Worm (Caenorhabditis elegans): Measurements from ENCODE around the gene nhr-277.
A peak's percentile ranks its signal among the peaks of the same experiment; 100 is the strongest.

nhr-277 gene

DNA sequence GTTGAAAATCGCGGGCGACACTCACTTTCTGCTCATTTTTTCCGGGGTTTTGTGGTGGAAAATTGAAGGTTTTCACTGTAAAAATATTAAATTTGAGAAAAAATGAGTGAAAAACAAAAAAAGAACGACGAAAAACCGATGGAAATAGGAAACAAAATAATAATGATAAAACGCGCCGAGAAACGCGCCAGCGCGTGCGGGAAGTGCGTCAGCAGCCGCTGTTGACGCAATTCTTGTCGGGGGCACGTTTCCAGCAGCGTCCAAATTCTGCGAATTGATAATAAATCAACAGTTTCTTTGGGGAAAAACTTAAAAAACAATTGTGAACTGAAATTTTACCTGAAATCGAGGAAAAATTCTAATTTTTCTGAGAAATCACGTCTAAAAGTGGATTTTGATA, 17.0 kb upstream of the nhr-277 start, which contains the start of gene ubxn-2 (continued):
- TF ChIP-seq daf-12 (tag; optimal IDR thresholded peaks at IDR 0.05) (no peak), elt-2 (tag; optimal IDR thresholded peaks at IDR 0.05) (peak; percentile 50), pha-4 (tag; optimal IDR thresholded peaks at IDR 0.05) (peak; percentile 84), hmg-11 (tag; optimal IDR thresholded peaks at IDR 0.05) (peak; percentile 92), jun-1 (tag; optimal IDR thresholded peaks at IDR 0.05) (peak; percentile 23)

DNA sequence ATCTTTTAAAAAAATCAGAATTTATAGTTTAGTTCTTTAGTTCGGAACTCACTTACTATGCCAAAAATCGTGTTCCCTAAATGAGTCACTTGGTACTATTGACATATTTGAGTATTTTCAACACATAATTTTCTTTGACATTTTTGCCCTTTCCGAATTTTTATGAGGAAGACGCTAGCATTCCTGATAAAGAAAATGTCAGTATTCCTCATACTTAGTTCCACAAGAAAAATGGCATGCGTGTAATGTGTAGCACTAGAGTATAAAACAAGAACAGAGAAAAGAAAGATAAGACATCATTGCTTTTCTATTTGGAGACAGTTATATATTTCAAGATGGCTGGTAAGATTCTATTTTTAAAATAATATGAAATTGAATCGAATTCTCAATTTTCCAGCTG, 12.8 kb upstream of the nhr-277 start, which contains the start of gene Y94H6A.2:
Gene Y94H6A.2 (plus strand): TSS at position 336 of the 400 bp plus-strand sequence.
- TF ChIP-seq elt-2 (tag; optimal IDR thresholded peaks at IDR 0.05) (peak; percentile 19), nhr-237 (tag; optimal IDR thresholded peaks at IDR 0.05) (no peak)

DNA sequence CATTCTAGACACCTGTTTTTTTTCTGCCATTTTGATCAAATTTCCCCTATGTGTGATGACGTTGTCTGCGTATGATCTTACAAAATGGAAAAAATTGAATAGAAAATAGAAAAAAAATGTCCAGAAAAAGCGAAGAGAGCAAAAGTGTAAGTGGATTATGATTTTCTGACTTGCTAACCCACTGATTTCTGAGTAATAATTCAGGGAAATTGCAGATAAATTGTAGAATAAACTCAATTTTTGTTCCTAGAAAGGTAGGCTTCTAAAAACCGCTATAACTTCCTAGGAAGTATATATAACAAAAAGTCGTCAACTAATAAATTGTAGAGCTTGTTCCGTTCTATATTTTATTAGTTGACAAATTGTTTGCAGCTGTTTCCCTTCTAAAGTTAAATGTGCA, 8.1 kb upstream of the nhr-277 start:
- TF ChIP-seq egl-27 (tag; optimal IDR thresholded peaks at IDR 0.05) (no peak), nhr-11 (tag; optimal IDR thresholded peaks at IDR 0.05) (peak; percentile 32), R02D3.7 (tag; optimal IDR thresholded peaks at IDR 0.05) (no peak), mml-1 (tag; optimal IDR thresholded peaks at IDR 0.05) (no peak)

DNA sequence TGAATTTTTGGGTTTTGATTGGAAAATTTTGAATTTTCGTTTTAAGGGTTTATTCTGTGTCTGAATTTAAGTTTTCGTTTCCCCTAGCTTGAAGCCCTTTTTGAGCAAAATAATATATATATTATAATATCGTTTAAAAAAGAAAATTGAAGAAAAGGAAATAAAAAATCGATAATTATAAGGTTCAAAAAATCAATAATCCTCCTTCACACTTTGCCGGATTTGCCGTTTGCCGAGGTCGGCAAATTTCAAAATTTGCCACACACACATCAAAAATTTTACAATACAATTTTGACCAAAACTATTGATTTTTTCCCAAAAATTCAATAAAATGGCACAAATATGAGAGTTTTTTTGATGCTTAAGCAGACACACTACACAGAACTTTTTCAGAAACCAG, 6.2 kb upstream of the nhr-277 start:
- TF ChIP-seq ceh-28 (tag; optimal IDR thresholded peaks at IDR 0.05) (peak; percentile 54), ZK546.5 (tag; optimal IDR thresholded peaks at IDR 0.05) (no peak), fos-1 (tag; optimal IDR thresholded peaks at IDR 0.05) (no peak)

DNA sequence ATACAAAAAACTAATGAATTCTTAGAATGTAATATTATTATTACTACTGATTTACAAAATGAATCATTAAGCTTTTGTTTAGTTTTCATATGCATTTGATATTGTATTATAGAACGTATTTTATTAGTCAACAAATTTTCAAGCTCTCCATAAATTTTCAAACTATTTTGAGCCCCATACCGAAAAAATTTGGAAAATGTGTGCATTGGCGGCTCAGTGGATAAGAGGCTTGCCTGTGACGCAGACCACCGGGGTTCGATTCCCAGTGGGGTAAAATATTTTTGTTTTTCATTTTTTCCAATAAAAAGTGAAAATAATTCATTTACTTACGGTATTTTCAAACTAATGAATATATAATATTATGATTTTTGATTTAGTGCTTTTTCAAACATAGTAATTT, 4.3 kb upstream of the nhr-277 start:
- TF ChIP-seq mml-1 (tag; optimal IDR thresholded peaks at IDR 0.05) (no peak), nhr-11 (tag; optimal IDR thresholded peaks at IDR 0.05) (no peak), hmg-11 (tag; optimal IDR thresholded peaks at IDR 0.05) (no peak), ama-1 (optimal IDR thresholded peaks at IDR 0.05) (no peak), snpc-4 (tag; optimal IDR thresholded peaks at IDR 0.05) (no peak), nhr-237 (tag; optimal IDR thresholded peaks at IDR 0.05) (no peak), nhr-67 (tag; optimal IDR thresholded peaks at IDR 0.05) (no peak), ceh-82 (tag; optimal IDR thresholded peaks at IDR 0.05) (no peak), egl-5 (tag; optimal IDR thresholded peaks at IDR 0.05) (no peak), lin-39 (tag; optimal IDR thresholded peaks at IDR 0.05) (no peak), pha-4 (tag; optimal IDR thresholded peaks at IDR 0.05) (no peak), eor-1 (tag; optimal IDR thresholded peaks at IDR 0.05) (no peak), tbx-2 (tag; optimal IDR thresholded peaks at IDR 0.05) (no peak), elt-3 (tag; optimal IDR thresholded peaks at IDR 0.05) (no peak), nhr-23 (tag; optimal IDR thresholded peaks at IDR 0.05) (no peak), nhr-12 (tag; optimal IDR thresholded peaks at IDR 0.05) (no peak)

DNA sequence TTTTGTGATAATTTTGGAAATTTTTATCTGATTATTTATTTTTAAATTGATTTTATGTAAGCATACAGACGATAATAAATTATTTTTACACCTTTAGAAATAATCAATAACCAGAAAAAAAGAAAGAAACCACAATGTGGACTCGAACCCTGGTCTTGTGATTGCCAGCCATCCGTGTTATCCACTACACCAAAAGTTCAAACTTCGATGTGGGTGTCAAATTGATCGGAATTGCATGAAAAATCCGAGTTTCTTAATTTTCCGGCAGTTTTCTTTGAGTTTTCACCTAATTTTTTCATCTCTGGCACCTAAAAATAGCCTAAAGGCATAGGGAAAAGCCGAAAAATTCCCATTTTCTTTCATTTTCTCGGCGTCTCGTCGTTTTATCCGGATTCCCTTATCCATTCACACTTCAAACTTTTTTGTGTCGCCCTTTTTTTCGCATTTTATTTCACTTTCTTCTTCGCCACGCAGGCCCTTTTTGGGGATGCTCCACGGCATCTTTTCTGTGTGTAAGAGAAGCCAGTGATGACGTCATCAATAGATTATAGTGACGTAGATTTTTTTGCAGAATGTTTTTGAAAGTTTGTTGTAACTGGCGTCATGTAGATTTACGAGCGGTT, 4.7 kb downstream of the nhr-277 start:
- TF ChIP-seq pqm-1 (tag; optimal IDR thresholded peaks at IDR 0.05) (no peak), R02D3.7 (tag; optimal IDR thresholded peaks at IDR 0.05) (no peak), lin-39 (tag; optimal IDR thresholded peaks at IDR 0.05) (no peak), mml-1 (tag; optimal IDR thresholded peaks at IDR 0.05) (no peak), egl-5 (tag; optimal IDR thresholded peaks at IDR 0.05) (no peak), nhr-28 (tag; optimal IDR thresholded peaks at IDR 0.05) (no peak), nhr-76 (tag; optimal IDR thresholded peaks at IDR 0.05) (no peak), elt-2 (tag; optimal IDR thresholded peaks at IDR 0.05) (no peak), elt-3 (tag; optimal IDR thresholded peaks at IDR 0.05) (no peak), nhr-25 (tag; optimal IDR thresholded peaks at IDR 0.05) (no peak), ztf-4 (tag; optimal IDR thresholded peaks at IDR 0.05) (no peak), unc-39 (tag; optimal IDR thresholded peaks at IDR 0.05) (no peak), tbx-2 (tag; optimal IDR thresholded peaks at IDR 0.05) (no peak), jun-1 (tag; optimal IDR thresholded peaks at IDR 0.05) (no peak), ama-1 (optimal IDR thresholded peaks at IDR 0.05) (no peak), ztf-11 (tag; optimal IDR thresholded peaks at IDR 0.05) (no peak), sea-2 (GFP tag; optimal IDR thresholded peaks at IDR 0.05) (no peak)
